Worm (Caenorhabditis elegans) whole organism, L3 larva: ENCODE measurements around the gene flp-18.

Experiments
- ama-1 ChIP-seq: fragments of 150-350 bp; optimal IDR thresholded peaks from 2 replicates; lab custom pipeline; 2018
- ceh-9 ChIP-seq: sonication (generic microtip); optimal IDR thresholded peaks from 2 replicates; lab custom pipeline; 2018; ENCODE audit warnings: missing biosample characterization, missing genetic modification characterization
- daf-12 ChIP-seq: fragments of 150-350 bp; optimal IDR thresholded peaks from 2 replicates; lab custom pipeline; 2014; ENCODE audit warnings: missing biosample characterization, missing genetic modification reagents, missing genetic modification characterization
- egl-5 ChIP-seq: fragments of 150-350 bp; optimal IDR thresholded peaks from 2 replicates; lab custom pipeline; 2017; ENCODE audit warnings: missing biosample characterization, missing genetic modification reagents, missing genetic modification characterization, inconsistent platforms
- elt-1 ChIP-seq: fragments of 150-350 bp; optimal IDR thresholded peaks from 2 replicates; lab custom pipeline; 2014; ENCODE audit warnings: missing biosample characterization, missing genetic modification characterization
- elt-2 ChIP-seq: sonication (generic microtip); optimal IDR thresholded peaks from 2 replicates; lab custom pipeline; 2016; ENCODE audit warnings: missing genetic modification reagents, mild to moderate bottlenecking, missing genetic modification characterization, missing compliant biosample characterization
- elt-3 ChIP-seq, 3 experiments: fragments of 150-350 bp in 1 of 3; sonication (generic microtip) in 2 of 3; optimal IDR thresholded peaks; 2 replicates in 2 of 3; 4 replicates in 1 of 3; lab custom pipeline; 2014 to 2017; ENCODE audit warnings: missing biosample characterization in 3 of 3, missing genetic modification characterization in 3 of 3
- eor-1 ChIP-seq, 2 experiments: fragments of 150-350 bp; optimal IDR thresholded peaks; 2 replicates each; lab custom pipeline; 2014 to 2018; ENCODE audit warnings: missing biosample characterization in 2 of 2, missing genetic modification characterization in 2 of 2
- fkh-10 ChIP-seq: sonication (generic microtip); optimal IDR thresholded peaks from 2 replicates; lab custom pipeline; 2017; ENCODE audit warnings: missing biosample characterization, missing genetic modification reagents, missing genetic modification characterization
- lsy-12 ChIP-seq: sonication (generic microtip); optimal IDR thresholded peaks from 2 replicates; lab custom pipeline; 2016; ENCODE audit warnings: mild to moderate bottlenecking, missing genetic modification characterization, missing compliant biosample characterization
- nfya-1 ChIP-seq: sonication (generic microtip); optimal IDR thresholded peaks from 2 replicates; lab custom pipeline; 2017; ENCODE audit warnings: missing genetic modification characterization, mild to moderate bottlenecking, missing compliant biosample characterization, antibody characterized with exemption, moderate library complexity; ENCODE audit not compliant: insufficient read depth
- nhr-11 ChIP-seq: fragments of 150-350 bp; optimal IDR thresholded peaks from 2 replicates; lab custom pipeline; 2014; ENCODE audit warnings: missing biosample characterization, missing genetic modification characterization
- nhr-12 ChIP-seq: fragments of 150-350 bp; optimal IDR thresholded peaks from 2 replicates; lab custom pipeline; 2014; ENCODE audit warnings: missing biosample characterization, missing genetic modification characterization
- nhr-23 ChIP-seq: fragments of 150-350 bp; optimal IDR thresholded peaks from 2 replicates; lab custom pipeline; 2014; ENCODE audit warnings: missing biosample characterization, missing genetic modification reagents, missing genetic modification characterization
- nhr-25 ChIP-seq: sonication (generic microtip); optimal IDR thresholded peaks from 2 replicates; lab custom pipeline; 2017; ENCODE audit warnings: missing biosample characterization, missing genetic modification characterization
- pha-4 ChIP-seq: fragments of 150-350 bp; optimal IDR thresholded peaks from 2 replicates; lab custom pipeline; 2014; ENCODE audit warnings: missing biosample characterization, missing genetic modification reagents, missing genetic modification characterization
- pqm-1 ChIP-seq: fragments of 150-350 bp; optimal IDR thresholded peaks from 2 replicates; lab custom pipeline; 2017; ENCODE audit warnings: missing biosample characterization, missing genetic modification characterization, inconsistent platforms
- snpc-4 ChIP-seq: fragments of 150-350 bp; optimal IDR thresholded peaks from 2 replicates; lab custom pipeline; 2014; ENCODE audit warnings: missing biosample characterization, missing genetic modification characterization
- tbx-2 ChIP-seq: sonication (generic microtip); optimal IDR thresholded peaks from 2 replicates; lab custom pipeline; 2016; ENCODE audit warnings: mild to moderate bottlenecking, missing genetic modification characterization, missing compliant biosample characterization
- unc-39 ChIP-seq: sonication (generic microtip); optimal IDR thresholded peaks from 4 replicates; lab custom pipeline; 2017; ENCODE audit warnings: missing biosample characterization, missing genetic modification characterization
- unc-62 ChIP-seq: fragments of 150-350 bp; sonication (generic microtip); optimal IDR thresholded peaks from 4 replicates; lab custom pipeline; 2014; ENCODE audit warnings: missing biosample characterization, missing genetic modification reagents, missing genetic modification characterization
- ztf-4 ChIP-seq: fragments of 150-350 bp; optimal IDR thresholded peaks from 2 replicates; lab custom pipeline; 2014; ENCODE audit warnings: missing biosample characterization, missing genetic modification characterization

The flp-18 gene

DNA sequence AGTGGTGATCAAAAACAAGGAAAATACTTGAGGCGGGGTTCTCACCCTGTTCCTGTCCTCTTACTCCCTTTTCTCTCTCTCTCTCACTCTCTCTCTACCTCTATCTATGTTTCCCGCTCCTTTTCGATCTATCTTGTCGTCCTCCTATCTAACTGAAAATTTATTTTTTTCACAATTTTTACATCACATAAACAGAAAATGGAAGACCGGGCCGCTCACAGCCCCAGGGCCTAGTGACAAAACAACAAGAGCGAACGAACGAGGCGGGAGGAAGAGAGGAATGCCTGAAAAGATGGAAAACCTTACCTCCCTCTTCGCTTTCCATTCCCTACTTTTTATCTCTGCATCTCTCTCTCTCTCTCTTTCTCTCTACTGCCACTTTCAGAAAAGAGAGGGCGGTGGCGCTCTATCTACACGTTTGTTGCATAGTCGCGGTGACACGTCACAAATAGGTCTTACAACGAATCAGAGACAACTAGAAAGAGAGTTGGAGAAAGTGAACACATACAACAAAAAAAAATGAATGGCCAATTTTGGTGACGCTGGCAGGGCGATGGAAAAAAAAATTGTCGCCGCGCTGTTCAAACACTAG is 47.5 kb downstream of the flp-18 start:
- TF ChIP-seq nfya-1 (tag; lab: Kevin White, UChicago) (no peak), pha-4 (tag; lab: Kevin White, UChicago) (peak; percentile 31), elt-2 (tag; lab: Kevin White, UChicago) (peak; percentile 33), snpc-4 (tag; lab: Kevin White, UChicago) (peak; percentile 56), ztf-4 (no peak), ceh-9 (tag; lab: Kevin White, UChicago) (no peak), elt-1 (tag; lab: Kevin White, UChicago) (peak; percentile 28), pqm-1 (tag; lab: Kevin White, UChicago) (peak; percentile 33), nhr-25 (tag; lab: Kevin White, UChicago) (peak; percentile 9)

ce11 chrX:2970212-2970611 is 48.1 kb downstream of the flp-18 start:
- TF ChIP-seq lsy-12 (tag; lab: Kevin White, UChicago) (peak; percentile 32), nhr-23 (tag; lab: Kevin White, UChicago) (no peak)
- TF ChIP-seq, all 47 proteins: peak for 1

DNA sequence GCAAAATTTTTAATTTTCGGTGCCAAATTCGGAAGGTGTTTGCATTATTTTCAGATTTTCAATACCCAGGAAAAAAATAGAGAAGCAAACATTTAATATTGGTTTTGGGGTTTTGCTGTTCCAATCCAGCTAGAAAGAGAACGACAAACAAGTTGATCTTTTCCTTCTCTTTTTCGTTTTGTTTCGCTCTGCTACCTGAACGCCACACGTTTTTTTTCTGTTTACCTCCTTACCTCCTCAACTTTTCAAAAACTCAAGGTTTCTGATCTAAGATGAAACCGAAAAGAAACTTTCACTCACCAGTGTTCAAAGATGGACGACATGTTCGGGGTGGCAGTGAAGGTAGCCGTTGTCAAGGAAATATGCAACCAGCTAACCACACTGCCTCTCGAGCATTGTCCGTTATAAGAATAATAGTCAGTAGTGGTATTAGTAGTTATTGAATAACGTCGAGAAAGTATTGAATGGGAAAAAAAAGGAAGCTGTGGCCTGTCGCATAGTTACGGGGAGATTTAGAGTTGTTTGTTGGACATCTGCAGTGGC is 48.8 kb downstream of the flp-18 start:
- peak; percentile 24 for TF ChIP-seq ama-1 (lab: Kevin White, UChicago)
- TF ChIP-seq nhr-25 (tag; lab: Kevin White, UChicago): peak; percentile 34
- TF ChIP-seq pha-4 (tag; lab: Kevin White, UChicago): peak; percentile 59
- peak; percentile 12 for TF ChIP-seq egl-5 (tag; lab: Kevin White, UChicago)
- no peak for TF ChIP-seq unc-39 (tag; lab: Kevin White, UChicago)
- no peak for TF ChIP-seq fkh-10 (GFP tag; lab: Kevin White, UChicago)
- TF ChIP-seq nhr-11 (tag; lab: Kevin White, UChicago): no peak
- no peak for TF ChIP-seq tbx-2 (tag; lab: Kevin White, UChicago)
- TF ChIP-seq nhr-12 (tag; lab: Kevin White, UChicago): no peak
- no peak for TF ChIP-seq lsy-12 (tag; lab: Kevin White, UChicago)
- no peak for TF ChIP-seq nhr-23 (tag; lab: Kevin White, UChicago)
- TF ChIP-seq daf-12 (tag; lab: Kevin White, UChicago): no peak
- no peak for TF ChIP-seq snpc-4 (tag; lab: Kevin White, UChicago)
- no peak for TF ChIP-seq eor-1 (tag; optimal IDR thresholded peaks at IDR 0.05; lab: Kevin White, UChicago)
- TF ChIP-seq unc-62 (GFP tag; lab: Kevin White, UChicago): no peak

DNA sequence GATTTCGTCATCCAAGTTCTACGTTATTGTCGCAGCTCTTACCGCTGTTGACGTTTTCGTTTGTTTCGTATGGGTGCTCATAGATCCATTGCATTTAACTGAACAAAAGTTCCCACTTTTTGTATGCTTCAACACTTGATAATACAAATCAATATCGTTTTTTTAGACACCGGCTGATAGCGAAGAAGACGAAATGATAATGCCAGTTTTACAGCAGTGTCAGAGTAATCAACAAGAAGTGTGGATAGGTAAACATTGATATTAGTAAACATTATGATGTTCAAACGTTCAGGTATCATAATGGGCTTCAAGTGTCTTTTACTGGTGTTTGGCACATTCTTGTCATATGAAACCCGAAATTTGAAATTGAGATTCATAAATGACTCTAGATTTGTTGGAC is 52.1 kb downstream of the flp-18 start:
- peak; percentile 72 for TF ChIP-seq elt-2 (tag; lab: Kevin White, UChicago)
- no peak for TF ChIP-seq fkh-10 (GFP tag; lab: Kevin White, UChicago)
- TF ChIP-seq nhr-11 (tag; lab: Kevin White, UChicago): no peak
- peak; percentile 62 for TF ChIP-seq pha-4 (tag; lab: Kevin White, UChicago)
- no peak for TF ChIP-seq elt-3 (tag; optimal IDR thresholded peaks at IDR 0.05; lab: Kevin White, UChicago)
- TF ChIP-seq, all 47 proteins: peak for 2
